Fruit fly (Drosophila melanogaster): Measurements from ENCODE around the gene Uros1.

Gene Uros1

dm6 chrX:8892445-8893009, 7.5 kb downstream of the Uros1 start (continued):
- peak; percentile 77 for TF ChIP-seq lilli (GFP tag; optimal IDR thresholded peaks at IDR 0.05)
- TF ChIP-seq stc (GFP tag; IDR thresholded peaks at IDR 0.05): no peak
- TF ChIP-seq CG12942 (GFP tag; optimal IDR thresholded peaks at IDR 0.05): peak; percentile 29
- peak; percentile 1 for TF ChIP-seq CG3838 (GFP tag; optimal IDR thresholded peaks at IDR 0.05)
- no peak for TF ChIP-seq ro (GFP tag; IDR thresholded peaks at IDR 0.05)
- TF ChIP-seq Lim3 (GFP tag; IDR thresholded peaks at IDR 0.05): 0 out of 2 replicates have a peak, but pooled peaks have one; percentile 18
- TF ChIP-seq CG17829 (tag; optimal IDR thresholded peaks at IDR 0.05): no peak
- TF ChIP-seq Dfd (GFP tag; optimal IDR thresholded peaks at IDR 0.05): no peak
- TF ChIP-seq CG2875 (GFP tag; optimal IDR thresholded peaks at IDR 0.05): peak; percentile 3
- TF ChIP-seq tna (GFP tag; IDR thresholded peaks at IDR 0.05; ENCODE audit: partially characterized antibody): no peak
- TF ChIP-seq CG18619 (GFP tag; optimal IDR thresholded peaks at IDR 0.05): peak; percentile 6
- TF ChIP-seq Asciz (GFP tag; optimal IDR thresholded peaks at IDR 0.05): peak; percentile 26
- TF ChIP-seq pita (GFP tag; optimal IDR thresholded peaks at IDR 0.05): no peak
- TF ChIP-seq lmd (GFP tag; IDR thresholded peaks at IDR 0.05): peak; percentile 75; the same call in 1 of the 2 replicates
- no peak for TF ChIP-seq CG11723 (GFP tag; optimal IDR thresholded peaks at IDR 0.05)
- TF ChIP-seq CG9437 (GFP tag; optimal IDR thresholded peaks at IDR 0.05): no peak
- TF ChIP-seq Ravus (GFP tag; IDR thresholded peaks at IDR 0.05): peak; percentile 11; the same call in 1 of the 2 replicates
- TF ChIP-seq CG16815 (GFP tag; optimal IDR thresholded peaks at IDR 0.05): no peak
- TF ChIP-seq Neu2 (GFP tag; optimal IDR thresholded peaks at IDR 0.05; ENCODE audit: borderline replicate concordance): no peak
- peak; percentile 72 for TF ChIP-seq Hmr (GFP tag; optimal IDR thresholded peaks at IDR 0.05)
- peak; percentile 10 for TF ChIP-seq chn (GFP tag; optimal IDR thresholded peaks at IDR 0.05)
- TF ChIP-seq CG11093 (GFP tag; IDR thresholded peaks at IDR 0.05): 0 out of 3 replicates have a peak, but pooled peaks have one; percentile 41
- TF ChIP-seq prd (optimal IDR thresholded peaks at IDR 0.05): no peak
- peak; percentile 44; the same call in 2 of the 3 replicates for TF ChIP-seq prd (GFP tag; IDR thresholded peaks at IDR 0.05)
- no peak for TF ChIP-seq Opbp (GFP tag; IDR thresholded peaks at IDR 0.05; ENCODE audit: partially characterized antibody)
- TF ChIP-seq CG1529 (GFP tag; optimal IDR thresholded peaks at IDR 0.05): no peak
- peak; percentile 49 for TF ChIP-seq CG9817 (tag; optimal IDR thresholded peaks at IDR 0.05)
- TF ChIP-seq trem (tag; optimal IDR thresholded peaks at IDR 0.05): no peak
- TF ChIP-seq Med (GFP tag): peak; percentile 90
- TF ChIP-seq zfh2 (GFP tag; optimal IDR thresholded peaks at IDR 0.05): peak; percentile 68
- TF ChIP-seq CG14441 (GFP tag; IDR thresholded peaks at IDR 0.05): peak; percentile 70
- peak; percentile 57; the same call in 2 of the 3 replicates for TF ChIP-seq Mrtf (GFP tag; IDR thresholded peaks at IDR 0.05)
- peak; percentile 74 for TF ChIP-seq CG3281 (GFP tag; optimal IDR thresholded peaks at IDR 0.05)
- no peak for TF ChIP-seq salm (tag; optimal IDR thresholded peaks at IDR 0.05)
- TF ChIP-seq ab (GFP tag; optimal IDR thresholded peaks at IDR 0.05): no peak
- TF ChIP-seq CG11398 (GFP tag; optimal IDR thresholded peaks at IDR 0.05): no peak
- TF ChIP-seq CG10543 (GFP tag; optimal IDR thresholded peaks at IDR 0.05): peak; percentile 61
- TF ChIP-seq CG12391 (tag; optimal IDR thresholded peaks at IDR 0.05): peak; percentile 49
- TF ChIP-seq C15 (GFP tag; IDR thresholded peaks at IDR 0.05): no peak
- TF ChIP-seq cas (GFP tag; IDR thresholded peaks at IDR 0.05): no peak
- TF ChIP-seq dati (GFP tag; IDR thresholded peaks at IDR 0.05): no peak
- TF ChIP-seq toy (GFP tag; IDR thresholded peaks at IDR 0.05): 0 out of 2 replicates have a peak, but pooled peaks have one; percentile 8
- TF ChIP-seq CG18599 (GFP tag; optimal IDR thresholded peaks at IDR 0.05): peak; percentile 88
- peak; percentile 4 for TF ChIP-seq CG13624 (GFP tag; optimal IDR thresholded peaks at IDR 0.05)
- no peak for TF ChIP-seq Stat92E (GFP tag; optimal IDR thresholded peaks at IDR 0.05)
- peak; percentile 42 for TF ChIP-seq nmo (GFP tag; optimal IDR thresholded peaks at IDR 0.05)
- TF ChIP-seq CG1233 (GFP tag; optimal IDR thresholded peaks at IDR 0.05): peak; percentile 49
- no peak for TF ChIP-seq CG7271 (tag; optimal IDR thresholded peaks at IDR 0.05)
- 0 out of 2 replicates have a peak, but pooled peaks have one; percentile 9 for TF ChIP-seq bowl (GFP tag; IDR thresholded peaks at IDR 0.05)
- no peak for TF ChIP-seq CG34224 (GFP tag; IDR thresholded peaks at IDR 0.05; ENCODE audit: partially characterized antibody)

Measured in whole organism, embryonic.